Worm (Caenorhabditis elegans) whole organism, L4 larva: ENCODE data around the gene Y27F2A.8.

Source experiments
- ceh-28 ChIP-seq: fragments of 150-350 bp; optimal IDR thresholded peaks from 2 replicates; lab custom pipeline; 2014; ENCODE audit warnings: missing biosample characterization, missing genetic modification reagents, missing genetic modification characterization
- dpl-1 ChIP-seq: fragments of 150-350 bp; optimal IDR thresholded peaks from 2 replicates; lab custom pipeline; 2014; ENCODE audit warnings: missing biosample characterization, missing genetic modification reagents, missing genetic modification characterization
- dve-1 ChIP-seq: sonication (generic microtip); optimal IDR thresholded peaks from 2 replicates; lab custom pipeline; 2017; ENCODE audit warnings: antibody characterized with exemption, mild to moderate bottlenecking, missing genetic modification characterization, missing compliant biosample characterization; ENCODE audit not compliant: insufficient read depth
- fos-1 ChIP-seq: fragments of 150-350 bp; optimal IDR thresholded peaks from 2 replicates; lab custom pipeline; 2014; ENCODE audit warnings: missing biosample characterization, missing genetic modification characterization
- lin-39 ChIP-seq: fragments of 150-350 bp; optimal IDR thresholded peaks from 2 replicates; lab custom pipeline; 2014; ENCODE audit warnings: missing biosample characterization, missing genetic modification reagents, missing genetic modification characterization
- lsy-2 ChIP-seq, 2 experiments: fragments of 150-350 bp in 1 of 2; sonication (generic microtip) in 1 of 2; optimal IDR thresholded peaks; 2 replicates each; lab custom pipeline; 2014 to 2017; ENCODE audit warnings: missing biosample characterization in 2 of 2, missing genetic modification characterization in 2 of 2
- nhr-28 ChIP-seq: fragments of 150-350 bp; optimal IDR thresholded peaks from 2 replicates; lab custom pipeline; 2014; ENCODE audit warnings: missing biosample characterization, missing genetic modification characterization
- pqm-1 ChIP-seq: sonication (generic microtip); optimal IDR thresholded peaks from 2 replicates; lab custom pipeline; 2017; ENCODE audit warnings: missing biosample characterization, missing genetic modification characterization
- saeg-2 ChIP-seq: fragments of 200-800 bp; sonication (Bioruptor generic); IDR thresholded peaks from 2 replicates; pipeline ENCODE4 v1.3.6; 2022; ENCODE audit warnings: missing genetic modification reagents, missing genetic modification characterization, missing compliant biosample characterization
- spr-1 ChIP-seq: sonication (generic microtip); optimal IDR thresholded peaks from 2 replicates; lab custom pipeline; 2016; ENCODE audit warnings: mild to moderate bottlenecking, missing genetic modification characterization, missing compliant biosample characterization
- tag-97 ChIP-seq: fragments of 200-800 bp; sonication (Bioruptor generic); IDR thresholded peaks from 2 replicates; pipeline ENCODE4 v1.3.6; 2022; ENCODE audit warnings: missing genetic modification characterization, missing compliant biosample characterization
- unc-39 ChIP-seq: sonication (generic microtip); optimal IDR thresholded peaks from 2 replicates; lab custom pipeline; 2017; ENCODE audit warnings: missing biosample characterization, missing genetic modification characterization
- zfp-2 ChIP-seq: sonication (generic microtip); optimal IDR thresholded peaks from 2 replicates; lab custom pipeline; 2016; ENCODE audit warnings: mild to moderate bottlenecking, missing genetic modification characterization, missing compliant biosample characterization

DNA sequence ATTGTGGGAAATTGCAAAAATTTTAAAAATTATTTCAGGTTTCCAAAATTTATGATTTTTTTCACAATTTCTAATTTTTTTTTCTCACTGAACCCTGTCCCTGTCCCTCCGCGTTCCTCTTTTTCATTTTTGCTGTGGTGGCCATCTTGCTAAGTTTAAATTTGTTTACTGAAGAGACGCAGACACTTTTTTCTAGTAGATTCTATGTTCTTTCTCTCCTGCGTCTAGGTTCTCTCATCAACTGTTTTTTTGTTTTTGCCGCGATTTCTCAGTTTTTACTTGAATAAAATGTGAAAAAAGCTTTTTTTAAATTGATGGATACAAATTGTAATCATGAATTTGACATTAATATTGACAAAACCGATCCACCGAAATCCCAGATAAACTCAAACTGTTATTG, 25.7 kb downstream of the Y27F2A.8 start, which contains the start of gene ZC239.6:
- TF ChIP-seq lin-39 (tag; lab: Kevin White, UChicago) (no peak), fos-1 (tag; lab: Kevin White, UChicago) (no peak), ceh-28 (no peak), saeg-2 (GFP tag; lab: Robert Waterston, UW) (no peak), unc-39 (tag; lab: Kevin White, UChicago) (no peak), dve-1 (no peak), pqm-1 (no peak), zfp-2 (no peak), spr-1 (tag; lab: Kevin White, UChicago) (no peak), nhr-28 (tag; lab: Kevin White, UChicago) (no peak), tag-97 (GFP tag; lab: Robert Waterston, UW) (no peak), dpl-1 (GFP tag; lab: Kevin White, UChicago) (no peak), lsy-2 (tag; optimal IDR thresholded peaks at IDR 0.05; lab: Kevin White, UChicago) (no peak)
